Worm (Caenorhabditis elegans): ENCODE results near the gene ifbp-1.
A peak's percentile ranks its signal among the peaks of the same experiment; 100 is the strongest.

ifbp-1 gene

ce11 chrV:13389454-13389853 is 9.4 kb upstream of the ifbp-1 start:
- TF ChIP-seq F16B12.6 (tag; optimal IDR thresholded peaks at IDR 0.05) (no peak), ztf-4 (tag; optimal IDR thresholded peaks at IDR 0.05) (no peak), C04F5.9 (tag; optimal IDR thresholded peaks at IDR 0.05) (no peak), lsy-2 (tag; optimal IDR thresholded peaks at IDR 0.05) (peak in 1 of 2 experiments; percentile 46), aly-2 (tag; optimal IDR thresholded peaks at IDR 0.05) (no peak), mab-9 (GFP tag; IDR thresholded peaks at IDR 0.05) (no peak), nhr-47 (tag; optimal IDR thresholded peaks at IDR 0.05) (no peak), jun-1 (tag; optimal IDR thresholded peaks at IDR 0.05) (no peak), blmp-1 (tag; optimal IDR thresholded peaks at IDR 0.05) (peak; percentile 64), nhr-19 (GFP tag; conservative IDR thresholded peaks at IDR 0.05) (0 out of 2 replicates have a peak, but pooled peaks have one; percentile 15), C34B4.2 (tag; optimal IDR thresholded peaks at IDR 0.05) (no peak), grh-1 (GFP tag; IDR thresholded peaks at IDR 0.05) (no peak; the same call in 1 of the 2 replicates), nhr-71 (tag; optimal IDR thresholded peaks at IDR 0.05) (peak; percentile 38), swsn-7 (tag; optimal IDR thresholded peaks at IDR 0.05) (no peak), egl-13 (tag; optimal IDR thresholded peaks at IDR 0.05) (no peak), zag-1 (tag; optimal IDR thresholded peaks at IDR 0.05) (no peak), hlh-4 (tag; optimal IDR thresholded peaks at IDR 0.05) (no peak), nhr-12 (tag; optimal IDR thresholded peaks at IDR 0.05) (no peak), fos-1 (tag; optimal IDR thresholded peaks at IDR 0.05) (no peak), fkh-10 (GFP tag; optimal IDR thresholded peaks at IDR 0.05) (no peak), unc-62 (GFP tag; optimal IDR thresholded peaks at IDR 0.05) (no peak), lin-15B (tag; optimal IDR thresholded peaks at IDR 0.05) (no peak), dsc-1 (tag; optimal IDR thresholded peaks at IDR 0.05) (no peak), efl-1 (optimal IDR thresholded peaks at IDR 0.05) (no peak), efl-1 (GFP tag; optimal IDR thresholded peaks at IDR 0.05 in 1 of 2) (no peak), sup-37 (GFP tag; optimal IDR thresholded peaks at IDR 0.05) (no peak), ces-1 (GFP tag; optimal IDR thresholded peaks at IDR 0.05) (no peak), unc-30 (tag; optimal IDR thresholded peaks at IDR 0.05) (no peak), rnt-1 (tag; optimal IDR thresholded peaks at IDR 0.05) (peak; percentile 14), C16A3.4 (tag; optimal IDR thresholded peaks at IDR 0.05) (no peak), nhr-90 (tag; optimal IDR thresholded peaks at IDR 0.05; ENCODE audit: poor library complexity) (no peak), ama-1 (optimal IDR thresholded peaks at IDR 0.05) (no peak), sox-4 (tag; optimal IDR thresholded peaks at IDR 0.05) (no peak), unc-130 (tag; optimal IDR thresholded peaks at IDR 0.05) (no peak), pag-3 (tag; optimal IDR thresholded peaks at IDR 0.05; ENCODE audit: borderline replicate concordance, insufficient read depth) (no peak), pax-3 (tag; optimal IDR thresholded peaks at IDR 0.05) (no peak), isw-1 (GFP tag; IDR thresholded peaks at IDR 0.05) (no peak), ceh-82 (tag; optimal IDR thresholded peaks at IDR 0.05) (no peak), tbx-2 (tag; optimal IDR thresholded peaks at IDR 0.05) (no peak), lin-39 (tag; optimal IDR thresholded peaks at IDR 0.05) (no peak), vab-15 (tag; optimal IDR thresholded peaks at IDR 0.05) (no peak), ztf-11 (tag; optimal IDR thresholded peaks at IDR 0.05) (no peak), fkh-8 (tag; optimal IDR thresholded peaks at IDR 0.05) (no peak), skn-1 (tag; optimal IDR thresholded peaks at IDR 0.05) (no peak), lin-14 (GFP tag; optimal IDR thresholded peaks at IDR 0.05) (peak; percentile 57), pqm-1 (tag; optimal IDR thresholded peaks at IDR 0.05) (no peak), egl-27 (tag; optimal IDR thresholded peaks at IDR 0.05) (no peak), fkh-4 (tag; optimal IDR thresholded peaks at IDR 0.05; ENCODE audit: borderline replicate concordance) (no peak), nhr-20 (tag; optimal IDR thresholded peaks at IDR 0.05) (peak; percentile 47), ceh-8 (GFP tag; optimal IDR thresholded peaks at IDR 0.05) (no peak), lir-3 (tag; optimal IDR thresholded peaks at IDR 0.05; ENCODE audit: poor library complexity) (no peak), xbp-1 (tag; optimal IDR thresholded peaks at IDR 0.05) (no peak), hpl-2 (GFP tag; optimal IDR thresholded peaks at IDR 0.05) (no peak), snu-23 (GFP tag; optimal IDR thresholded peaks at IDR 0.05) (peak; percentile 34)
